Worm (Caenorhabditis elegans) whole organism, mixed stage, embryonic: ENCODE results near the gene hsp-12.3.

Source experiments
- M03D4.4 ChIP-seq: sonication (generic microtip); optimal IDR thresholded peaks from 2 replicates; lab custom pipeline; 2017; ENCODE audit warnings: mild to moderate bottlenecking, missing genetic modification characterization, missing compliant biosample characterization
- bed-3 ChIP-seq: fragments of 200-800 bp; sonication (Bioruptor generic); optimal IDR thresholded peaks from 3 replicates; lab custom pipeline; 2018; ENCODE audit warnings: mild to moderate bottlenecking, missing genetic modification characterization, moderate library complexity, missing compliant biosample characterization
- blmp-1 ChIP-seq: fragments of 150-350 bp; optimal IDR thresholded peaks from 2 replicates; lab custom pipeline; 2014; ENCODE audit warnings: missing biosample characterization, missing genetic modification characterization
- ceh-39 ChIP-seq: fragments of 150-350 bp; optimal IDR thresholded peaks from 2 replicates; lab custom pipeline; 2014; ENCODE audit warnings: missing biosample characterization, missing genetic modification characterization
- ceh-43 ChIP-seq: fragments of 200-800 bp; sonication (Bioruptor generic); optimal IDR thresholded peaks from 2 replicates; lab custom pipeline; 2018; ENCODE audit warnings: mild to moderate bottlenecking, missing genetic modification characterization, moderate library complexity, missing compliant biosample characterization
- ceh-83 ChIP-seq: fragments of 200-800 bp; sonication (Bioruptor generic); optimal IDR thresholded peaks from 2 replicates; lab custom pipeline; 2018; ENCODE audit warnings: mild to moderate bottlenecking, missing genetic modification characterization, missing compliant biosample characterization
- ces-1 ChIP-seq: fragments of 150-350 bp; optimal IDR thresholded peaks from 2 replicates; lab custom pipeline; 2014; ENCODE audit warnings: missing biosample characterization, missing genetic modification reagents, missing genetic modification characterization
- cnd-1 ChIP-seq: fragments of 200-800 bp; sonication (Bioruptor generic); optimal IDR thresholded peaks from 2 replicates; lab custom pipeline; 2018; ENCODE audit warnings: mild to moderate bottlenecking, missing genetic modification characterization, missing compliant biosample characterization
- drap-1 ChIP-seq: fragments of 200-800 bp; sonication (Bioruptor generic); optimal IDR thresholded peaks from 3 replicates; lab custom pipeline; 2018; ENCODE audit warnings: mild to moderate bottlenecking, missing genetic modification characterization, missing compliant biosample characterization
- elt-1 ChIP-seq: sonication (generic microtip); optimal IDR thresholded peaks from 2 replicates; lab custom pipeline; 2017; ENCODE audit warnings: missing genetic modification characterization, mild to moderate bottlenecking, missing compliant biosample characterization, antibody characterized with exemption, moderate library complexity, borderline replicate concordance; ENCODE audit not compliant: insufficient read depth
- elt-3 ChIP-seq: fragments of 150-350 bp; optimal IDR thresholded peaks from 2 replicates; lab custom pipeline; 2014; ENCODE audit warnings: missing biosample characterization, missing genetic modification characterization
- flh-1 ChIP-seq: fragments of 200-800 bp; sonication (Bioruptor generic); optimal IDR thresholded peaks from 2 replicates; lab custom pipeline; 2018; ENCODE audit warnings: mild to moderate bottlenecking, missing genetic modification characterization, moderate library complexity, missing compliant biosample characterization
- ham-2 ChIP-seq: fragments of 200-800 bp; sonication (Bioruptor generic); optimal IDR thresholded peaks from 2 replicates; lab custom pipeline; 2018; ENCODE audit warnings: mild to moderate bottlenecking, missing genetic modification characterization, missing compliant biosample characterization
- hlh-1 ChIP-seq: fragments of 150-350 bp; optimal IDR thresholded peaks from 2 replicates; lab custom pipeline; 2014; ENCODE audit warnings: missing biosample characterization, missing genetic modification reagents, missing genetic modification characterization
- lin-13 ChIP-seq: fragments of 150-350 bp; optimal IDR thresholded peaks from 2 replicates; lab custom pipeline; 2014; ENCODE audit warnings: missing biosample characterization, missing genetic modification characterization
- mep-1 ChIP-seq: fragments of 150-350 bp; optimal IDR thresholded peaks from 2 replicates; lab custom pipeline; 2017; ENCODE audit warnings: missing biosample characterization, missing genetic modification reagents, missing genetic modification characterization, inconsistent platforms
- mls-2 ChIP-seq: sonication (generic microtip); optimal IDR thresholded peaks from 2 replicates; lab custom pipeline; 2016; ENCODE audit warnings: mild to moderate bottlenecking, missing genetic modification characterization, moderate library complexity, missing compliant biosample characterization
- nhr-12 ChIP-seq: fragments of 150-350 bp; optimal IDR thresholded peaks from 2 replicates; lab custom pipeline; 2014; ENCODE audit warnings: missing biosample characterization, missing genetic modification characterization
- nhr-2 ChIP-seq: fragments of 150-350 bp; optimal IDR thresholded peaks from 2 replicates; lab custom pipeline; 2014; ENCODE audit warnings: missing biosample characterization, missing genetic modification characterization
- nhr-237 ChIP-seq: fragments of 150-350 bp; optimal IDR thresholded peaks from 2 replicates; lab custom pipeline; 2014; ENCODE audit warnings: missing biosample characterization, missing genetic modification characterization
- nhr-76 ChIP-seq: sonication (generic microtip); optimal IDR thresholded peaks from 2 replicates; lab custom pipeline; 2017; ENCODE audit warnings: missing biosample characterization, missing genetic modification characterization
- pha-4 ChIP-seq: fragments of 150-350 bp; optimal IDR thresholded peaks from 2 replicates; lab custom pipeline; 2018; ENCODE audit warnings: missing biosample characterization, missing genetic modification reagents, missing genetic modification characterization
- sem-2 ChIP-seq: fragments of 200-800 bp; sonication (Bioruptor generic); optimal IDR thresholded peaks from 2 replicates; lab custom pipeline; 2018; ENCODE audit warnings: mild to moderate bottlenecking, missing genetic modification characterization, missing compliant biosample characterization
- snpc-4 ChIP-seq: fragments of 150-350 bp; optimal IDR thresholded peaks from 2 replicates; lab custom pipeline; 2014; ENCODE audit warnings: missing biosample characterization, missing genetic modification characterization
- tbx-8 ChIP-seq: fragments of 200-800 bp; sonication (Bioruptor generic); optimal IDR thresholded peaks from 2 replicates; lab custom pipeline; 2018; ENCODE audit warnings: mild to moderate bottlenecking, missing genetic modification characterization, moderate library complexity, missing compliant biosample characterization
- unc-120 ChIP-seq: sonication (generic microtip); optimal IDR thresholded peaks from 2 replicates; lab custom pipeline; 2017; ENCODE audit warnings: missing genetic modification characterization, missing compliant biosample characterization; ENCODE audit not compliant: poor library complexity, severe bottlenecking
- unc-39 ChIP-seq: fragments of 150-350 bp; optimal IDR thresholded peaks from 2 replicates; lab custom pipeline; 2014; ENCODE audit warnings: missing biosample characterization, missing genetic modification characterization
- zip-8 ChIP-seq: fragments of 150-350 bp; optimal IDR thresholded peaks from 2 replicates; lab custom pipeline; 2014; ENCODE audit warnings: missing biosample characterization, missing genetic modification characterization
- ztf-11 ChIP-seq: fragments of 150-350 bp; optimal IDR thresholded peaks from 2 replicates; lab custom pipeline; 2014; ENCODE audit warnings: missing biosample characterization, missing genetic modification characterization

Gene hsp-12.3

DNA sequence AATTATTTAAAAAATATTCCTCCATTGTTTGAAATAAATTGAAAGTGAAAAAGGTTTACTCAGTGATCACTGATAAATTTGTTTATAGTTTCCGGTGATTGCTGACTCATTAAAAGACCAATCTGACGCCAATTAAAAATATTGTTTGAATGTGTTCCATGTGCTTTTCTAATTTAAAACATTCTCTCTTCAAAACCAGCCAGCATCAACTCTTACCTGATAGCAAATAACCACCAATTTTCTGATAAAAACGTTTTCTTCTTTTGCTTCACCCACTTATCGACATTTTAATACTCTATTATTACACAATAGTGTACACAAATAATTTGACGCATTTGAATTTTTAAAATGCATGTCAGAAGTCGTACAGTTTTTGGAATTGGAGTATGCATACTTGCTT, 43.6 kb downstream of the hsp-12.3 start, which contains the start of gene F56D5.6:
F56D5.6 (plus strand) TSS at position 208 of the 400 bp plus-strand sequence.
- TF ChIP-seq nhr-2 (tag; lab: Kevin White, UChicago) (no peak), nhr-76 (tag; lab: Kevin White, UChicago) (no peak), nhr-237 (tag; lab: Kevin White, UChicago) (no peak), elt-1 (tag; lab: Kevin White, UChicago) (no peak), ceh-43 (GFP tag; lab: Kevin White, UChicago) (no peak), M03D4.4 (tag; lab: Kevin White, UChicago) (no peak), lin-13 (tag; lab: Kevin White, UChicago) (no peak), cnd-1 (no peak), ceh-39 (no peak), bed-3 (GFP tag; lab: Kevin White, UChicago) (no peak), ham-2 (GFP tag; lab: Kevin White, UChicago) (no peak), pha-4 (tag; lab: Kevin White, UChicago) (no peak), ces-1 (GFP tag; lab: Kevin White, UChicago) (no peak), sem-2 (no peak), flh-1 (GFP tag; lab: Kevin White, UChicago) (no peak), tbx-8 (no peak), zip-8 (tag; lab: Kevin White, UChicago) (no peak)

DNA sequence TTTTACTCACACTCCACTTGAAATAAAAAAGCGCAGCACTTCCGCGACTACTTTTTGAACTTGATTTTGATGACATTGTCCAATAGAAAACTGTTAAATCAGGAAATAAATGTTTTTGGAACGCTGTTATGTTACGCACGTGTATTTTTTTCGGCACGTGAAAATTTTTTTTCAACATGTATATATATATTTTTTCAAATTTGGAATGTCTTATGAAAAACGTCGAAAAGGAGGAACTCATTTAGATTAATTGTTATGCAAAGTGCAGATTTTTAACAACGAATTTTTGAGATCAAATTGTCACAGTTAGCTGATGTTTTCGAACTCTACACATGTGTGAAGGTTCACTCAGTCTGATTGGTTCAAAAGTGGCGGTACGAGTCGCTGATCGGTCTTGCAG, 46.8 kb downstream of the hsp-12.3 start, which contains the start of gene F56D5.2:
F56D5.2 (minus strand) TSS at position 101 of the 400 bp plus-strand sequence.
- TF ChIP-seq blmp-1 (tag; lab: Kevin White, UChicago): no peak
- TF ChIP-seq, all 35 proteins: peak for 0

DNA sequence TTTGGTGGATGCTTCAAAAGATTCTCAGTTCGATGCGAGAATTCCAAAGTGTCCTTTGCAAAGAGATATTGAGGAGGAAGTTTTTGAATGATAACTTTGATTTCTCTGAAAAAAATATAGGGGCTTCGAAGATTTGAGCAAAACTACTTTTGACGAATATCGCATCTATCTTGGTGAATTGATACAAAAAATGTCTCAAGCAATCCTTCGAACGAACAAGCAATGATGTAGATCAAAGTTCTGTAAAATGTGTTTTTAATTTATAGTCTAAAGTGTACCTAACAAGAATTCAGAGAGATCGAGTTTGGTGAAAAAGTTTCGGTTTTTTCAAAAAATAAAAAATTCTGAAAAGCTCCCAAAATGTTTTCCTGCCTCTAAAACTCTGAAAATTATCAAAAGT, 48.0 kb downstream of the hsp-12.3 start, which contains the start of gene F56D5.3:
F56D5.3 (plus strand) TSS at position 301 of the 400 bp plus-strand sequence.
- TF ChIP-seq ham-2 (GFP tag; lab: Kevin White, UChicago): no peak
- no peak for TF ChIP-seq sem-2
- TF ChIP-seq flh-1 (GFP tag; lab: Kevin White, UChicago): no peak
- no peak for TF ChIP-seq ztf-11
- no peak for TF ChIP-seq snpc-4 (tag; lab: Kevin White, UChicago)
- TF ChIP-seq elt-1 (tag; lab: Kevin White, UChicago): no peak
- no peak for TF ChIP-seq nhr-237 (tag; lab: Kevin White, UChicago)
- TF ChIP-seq hlh-1: no peak
- TF ChIP-seq nhr-12 (tag; lab: Kevin White, UChicago): no peak
- no peak for TF ChIP-seq bed-3 (GFP tag; lab: Kevin White, UChicago)
- no peak for TF ChIP-seq unc-39 (tag; lab: Kevin White, UChicago)
- no peak for TF ChIP-seq elt-3 (tag; lab: Kevin White, UChicago)
- TF ChIP-seq unc-120 (tag; lab: Kevin White, UChicago): no peak
- no peak for TF ChIP-seq tbx-8
- TF ChIP-seq, all 35 proteins: peak for 0

DNA sequence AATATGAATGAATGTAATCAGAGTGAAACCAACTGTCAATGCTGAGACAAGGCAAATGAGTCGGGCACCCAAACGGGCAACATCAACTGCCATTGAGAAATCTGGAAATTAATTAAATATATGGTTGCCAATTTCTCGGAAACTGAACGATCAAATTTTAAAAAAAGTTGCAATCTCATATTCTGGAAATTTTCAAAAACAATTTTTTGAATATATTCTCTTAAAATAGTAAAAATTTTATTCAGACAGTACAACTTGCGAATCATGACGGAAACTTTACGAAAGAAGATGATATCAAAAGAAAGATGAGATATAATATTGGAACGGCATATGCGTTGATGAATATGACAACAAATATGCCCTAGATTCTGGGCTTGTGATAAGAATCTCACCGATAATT, 49.2 kb downstream of the hsp-12.3 start, which contains the start of gene col-121:
col-121 (minus strand) TSS at position 101 of the 400 bp plus-strand sequence.
- TF ChIP-seq elt-3 (tag; lab: Kevin White, UChicago): peak; percentile 37
- TF ChIP-seq mep-1 (tag; lab: Kevin White, UChicago): no peak
- TF ChIP-seq cnd-1: no peak
- no peak for TF ChIP-seq zip-8 (tag; lab: Kevin White, UChicago)
- TF ChIP-seq drap-1 (GFP tag; lab: Kevin White, UChicago): no peak
- TF ChIP-seq unc-120 (tag; lab: Kevin White, UChicago): no peak
- TF ChIP-seq ham-2 (GFP tag; lab: Kevin White, UChicago): no peak
- no peak for TF ChIP-seq sem-2
- no peak for TF ChIP-seq nhr-76 (tag; lab: Kevin White, UChicago)
- peak; percentile 87 for TF ChIP-seq elt-1 (tag; lab: Kevin White, UChicago)
- TF ChIP-seq mls-2: no peak
- TF ChIP-seq ceh-83 (GFP tag; lab: Kevin White, UChicago): no peak
